Worm (Caenorhabditis elegans) whole organism, L1 larva: Measurements from ENCODE around the gene F55B11.4.

Source experiments
- ama-1 ChIP-seq: fragments of 150-350 bp; optimal IDR thresholded peaks from 2 replicates; lab custom pipeline; 2014
- blmp-1 ChIP-seq: fragments of 150-350 bp; optimal IDR thresholded peaks from 2 replicates; lab custom pipeline; 2014; ENCODE audit warnings: missing biosample characterization, missing genetic modification characterization
- mdl-1 ChIP-seq, 2 experiments: fragments of 150-350 bp; optimal IDR thresholded peaks; 2 replicates each; lab custom pipeline; 2014 to 2017; ENCODE audit warnings: missing biosample characterization in 2 of 2, missing genetic modification characterization in 2 of 2, inconsistent platforms in 1 of 2
- snu-23 ChIP-seq: sonication (generic microtip); optimal IDR thresholded peaks from 2 replicates; lab custom pipeline; 2016; ENCODE audit warnings: missing genetic modification characterization, missing compliant biosample characterization

ce11 chrIV:14423194-14423593, 7.5 kb downstream of the F55B11.4 start, which contains the start of gene F55B11.2:
- TF ChIP-seq ama-1 (lab: Kevin White, UChicago) (no peak), blmp-1 (tag; lab: Kevin White, UChicago) (no peak), mdl-1 (tag; optimal IDR thresholded peaks at IDR 0.05; lab: Kevin White, UChicago) (no peak), snu-23 (GFP tag; lab: Kevin White, UChicago) (no peak)
